Worm (Caenorhabditis elegans): ENCODE measurements around the gene cest-30.

The cest-30 gene

DNA sequence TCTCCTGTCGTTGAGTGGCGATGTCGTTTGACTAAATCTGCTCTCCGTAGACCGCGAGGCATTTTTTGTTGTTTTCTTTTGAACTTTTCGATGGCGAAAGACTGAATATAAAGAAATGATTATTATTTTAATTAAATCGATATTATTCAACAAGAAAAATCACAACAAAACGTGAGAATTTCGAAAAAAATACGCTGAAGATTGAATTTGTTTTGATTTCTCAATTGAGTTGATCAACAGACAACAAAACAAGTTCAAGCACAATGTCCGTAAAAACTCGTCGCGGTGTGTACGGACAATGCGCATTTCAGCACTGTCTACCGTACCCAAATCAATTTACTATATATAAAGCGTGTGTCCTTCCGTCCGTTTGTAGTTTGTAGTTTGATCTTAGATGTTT is 15.1 kb upstream of the cest-30 start, which contains the start of gene B0238.9:
Gene B0238.9 (minus strand): TSS at position 101 of the 400 bp plus-strand sequence.
- TF ChIP-seq ref-1 (GFP tag; conservative IDR thresholded peaks at IDR 0.05) (no peak), klf-2 (GFP tag; conservative IDR thresholded peaks at IDR 0.05) (no peak), med-1 (GFP tag; optimal IDR thresholded peaks at IDR 0.05; ENCODE audit: insufficient read depth) (no peak), ztf-29 (GFP tag; IDR thresholded peaks at IDR 0.05) (no peak), T22C8.4 (GFP tag; IDR thresholded peaks at IDR 0.05) (no peak), flt-1 (GFP tag; IDR thresholded peaks at IDR 0.05) (no peak), tab-1 (GFP tag; IDR thresholded peaks at IDR 0.05) (no peak), cog-1 (tag; optimal IDR thresholded peaks at IDR 0.05) (no peak), ztf-23 (GFP tag; IDR thresholded peaks at IDR 0.05) (no peak)

DNA sequence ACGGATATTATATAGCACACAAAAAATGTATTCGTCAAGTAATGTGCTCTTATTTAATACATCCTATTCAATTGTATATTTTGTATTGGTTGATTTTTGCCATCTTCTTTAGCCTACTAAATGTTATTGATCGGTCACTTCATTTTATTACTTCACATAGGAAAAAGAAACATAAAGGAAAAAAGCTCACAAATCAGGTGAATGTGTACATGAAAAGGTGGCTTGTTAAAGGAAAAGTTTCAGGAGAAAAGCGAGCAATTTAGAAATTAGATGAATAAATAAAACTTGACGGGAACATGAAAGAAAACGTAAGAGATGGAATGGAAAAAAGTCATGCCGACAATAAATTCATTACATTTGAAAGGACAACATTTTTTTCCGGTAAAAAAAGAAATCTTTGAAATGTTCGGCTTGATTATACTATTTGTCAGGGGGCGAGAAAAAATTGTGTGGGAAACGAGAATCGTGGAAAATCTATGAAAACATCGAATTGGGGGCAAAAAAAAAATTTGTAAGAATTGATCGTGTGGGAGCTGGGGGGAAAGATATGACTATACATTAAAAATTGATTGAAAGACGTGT is 12.6 kb upstream of the cest-30 start:
- TF ChIP-seq med-1 (GFP tag; optimal IDR thresholded peaks at IDR 0.05; ENCODE audit: insufficient read depth) = no peak
- TF ChIP-seq ref-1 (GFP tag; conservative IDR thresholded peaks at IDR 0.05) = no peak
- TF ChIP-seq T22C8.4 (GFP tag; IDR thresholded peaks at IDR 0.05) = no peak

DNA sequence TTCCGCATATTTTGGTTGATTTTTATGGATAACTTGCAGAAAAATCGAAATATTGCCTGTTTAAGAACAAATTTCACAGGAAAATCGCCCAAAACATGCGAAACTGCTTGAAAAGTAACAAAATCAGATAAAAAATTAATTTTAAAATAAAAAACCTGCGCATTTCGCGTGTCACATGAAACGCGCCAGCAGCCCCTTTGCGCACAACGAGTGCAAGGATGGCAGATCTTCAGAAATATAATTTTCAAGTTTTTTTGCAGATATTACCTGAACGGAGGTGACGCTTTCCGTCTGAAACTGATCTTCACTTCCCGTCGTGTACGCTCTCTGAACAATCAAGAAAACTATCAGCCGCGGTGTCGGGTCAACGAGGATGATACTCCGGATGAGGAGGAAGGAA is 12.1 kb upstream of the cest-30 start:
- TF ChIP-seq ztf-23 (GFP tag; IDR thresholded peaks at IDR 0.05) = no peak
- TF ChIP-seq tab-1 (GFP tag; IDR thresholded peaks at IDR 0.05) = 0 out of 2 replicates have a peak, but pooled peaks have one; percentile 26
- 0 out of 2 replicates have a peak, but pooled peaks have one; percentile 14 for TF ChIP-seq flt-1 (GFP tag; IDR thresholded peaks at IDR 0.05)

DNA sequence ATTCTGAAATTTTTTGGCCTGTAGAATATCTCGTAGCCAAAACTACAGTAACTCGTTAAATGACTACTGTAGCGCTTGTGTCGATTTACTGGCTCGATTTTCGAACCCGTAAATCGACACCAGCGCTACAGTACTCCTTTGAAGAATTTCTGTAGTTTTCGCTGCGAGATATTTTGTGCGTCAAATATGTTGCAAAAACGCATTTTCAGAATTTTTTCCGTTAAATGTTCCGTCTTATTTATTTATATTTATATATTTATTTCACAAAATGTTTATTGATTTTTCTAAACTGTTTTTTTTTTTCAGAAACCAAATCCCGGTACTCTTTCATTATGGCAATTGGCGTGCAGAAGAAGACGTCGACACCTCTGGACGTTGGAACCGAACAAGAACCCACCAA is 10.9 kb upstream of the cest-30 start, which contains the start of gene natc-2:
Gene natc-2 (plus strand): TSS at position 301 of the 400 bp plus-strand sequence.
- TF ChIP-seq flt-1 (GFP tag; IDR thresholded peaks at IDR 0.05) (no peak), klf-2 (GFP tag; conservative IDR thresholded peaks at IDR 0.05) (no peak), ref-1 (GFP tag; conservative IDR thresholded peaks at IDR 0.05) (no peak), med-1 (GFP tag; optimal IDR thresholded peaks at IDR 0.05; ENCODE audit: insufficient read depth) (no peak), cog-1 (tag; optimal IDR thresholded peaks at IDR 0.05) (no peak), ztf-23 (GFP tag; IDR thresholded peaks at IDR 0.05) (no peak)

DNA sequence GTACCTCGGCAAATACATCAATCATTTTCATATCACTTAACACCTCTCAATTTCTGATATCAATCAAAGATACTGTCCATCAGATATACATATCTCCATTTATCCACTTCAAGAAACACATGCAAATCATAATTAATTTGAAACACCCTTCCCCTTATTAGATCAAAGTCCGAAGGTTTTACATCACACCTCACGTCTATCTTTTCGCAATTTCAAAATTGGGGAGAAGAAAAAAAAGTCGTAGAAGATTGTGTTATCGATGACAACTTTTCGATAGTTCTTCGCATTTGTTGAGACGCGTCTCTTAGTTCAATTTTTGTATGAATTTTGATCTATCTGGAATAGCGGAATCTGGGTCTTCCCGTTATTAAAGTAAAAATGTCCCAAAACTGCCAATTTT is 10.3 kb upstream of the cest-30 start:
- TF ChIP-seq ztf-29 (GFP tag; IDR thresholded peaks at IDR 0.05) (no peak), T22C8.4 (GFP tag; IDR thresholded peaks at IDR 0.05) (no peak), med-1 (GFP tag; optimal IDR thresholded peaks at IDR 0.05; ENCODE audit: insufficient read depth) (no peak), tab-1 (GFP tag; IDR thresholded peaks at IDR 0.05) (no peak), ztf-23 (GFP tag; IDR thresholded peaks at IDR 0.05) (no peak), klf-2 (GFP tag; conservative IDR thresholded peaks at IDR 0.05) (no peak), ref-1 (GFP tag; conservative IDR thresholded peaks at IDR 0.05) (no peak), flt-1 (GFP tag; IDR thresholded peaks at IDR 0.05) (no peak), cog-1 (tag; optimal IDR thresholded peaks at IDR 0.05) (no peak)

DNA sequence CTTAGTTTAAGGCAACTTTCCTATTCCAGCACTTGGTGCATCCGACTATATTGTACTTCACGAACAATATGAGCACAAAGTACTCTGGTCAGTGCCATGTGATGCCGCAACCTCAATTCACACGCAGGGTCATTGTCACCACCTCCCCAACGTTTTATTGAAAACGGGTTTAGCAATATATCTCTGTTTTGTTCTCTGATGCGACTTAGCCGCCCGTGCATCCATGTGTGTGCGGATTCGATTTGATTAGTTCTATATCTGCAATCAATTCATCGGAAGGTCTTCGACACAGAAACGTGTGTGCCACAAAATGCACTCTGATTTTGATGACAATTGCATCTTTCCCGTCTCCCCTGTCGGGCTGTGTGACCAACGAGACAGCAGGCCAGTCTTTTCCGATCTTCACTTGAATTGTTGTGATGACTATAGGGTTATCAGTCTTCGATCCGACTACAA is 9.7 kb upstream of the cest-30 start:
- TF ChIP-seq tab-1 (GFP tag; IDR thresholded peaks at IDR 0.05) (no peak), klf-2 (GFP tag; conservative IDR thresholded peaks at IDR 0.05) (no peak), med-1 (GFP tag; optimal IDR thresholded peaks at IDR 0.05; ENCODE audit: insufficient read depth) (no peak), flt-1 (GFP tag; IDR thresholded peaks at IDR 0.05) (0 out of 2 replicates have a peak, but pooled peaks have one; percentile 20)

DNA sequence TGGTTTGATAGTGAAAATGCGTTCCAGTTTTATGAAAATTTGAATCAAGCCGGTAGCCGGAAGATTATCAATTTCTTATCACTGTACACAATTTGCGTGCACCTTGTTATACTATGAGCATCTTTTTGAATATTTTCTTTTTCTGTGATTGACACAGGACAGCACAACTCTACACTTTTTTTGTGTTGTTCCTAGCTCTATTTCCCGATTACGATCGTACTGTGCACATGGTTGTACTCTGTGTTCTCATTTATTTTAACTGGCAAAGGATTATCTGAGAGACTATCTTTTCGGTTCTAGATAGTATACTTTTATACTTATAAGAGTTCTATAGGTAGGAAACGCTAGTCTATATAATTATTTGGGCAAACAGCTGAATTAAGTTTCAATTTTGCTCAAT is 9.1 kb upstream of the cest-30 start:
- TF ChIP-seq tab-1 (GFP tag; IDR thresholded peaks at IDR 0.05) (no peak), ref-1 (GFP tag; conservative IDR thresholded peaks at IDR 0.05) (no peak), klf-2 (GFP tag; conservative IDR thresholded peaks at IDR 0.05) (no peak), ztf-23 (GFP tag; IDR thresholded peaks at IDR 0.05) (no peak), cog-1 (tag; optimal IDR thresholded peaks at IDR 0.05) (no peak), T22C8.4 (GFP tag; IDR thresholded peaks at IDR 0.05) (no peak), flt-1 (GFP tag; IDR thresholded peaks at IDR 0.05) (no peak), ztf-29 (GFP tag; IDR thresholded peaks at IDR 0.05) (no peak), med-1 (GFP tag; optimal IDR thresholded peaks at IDR 0.05; ENCODE audit: insufficient read depth) (no peak)

DNA sequence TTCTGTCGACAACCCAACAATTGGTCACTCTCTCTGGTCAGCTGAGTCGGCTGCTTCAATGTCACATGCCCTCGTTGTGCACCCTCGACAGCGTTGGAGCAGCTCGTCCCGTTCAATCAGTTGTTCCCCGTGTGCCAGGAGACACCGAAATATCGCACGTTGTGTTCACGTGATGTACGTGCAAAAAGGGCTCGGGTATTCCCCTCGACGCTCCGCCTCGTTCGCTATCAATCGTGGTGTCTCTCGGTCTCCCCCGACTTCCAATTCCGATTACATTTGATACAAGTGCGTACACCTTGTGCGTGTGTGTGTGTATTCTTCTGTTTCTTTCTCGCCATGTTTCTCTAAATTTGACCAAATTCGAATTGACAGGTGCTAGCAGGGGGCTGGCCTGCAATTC is 8.6 kb upstream of the cest-30 start:
- TF ChIP-seq cog-1 (tag; optimal IDR thresholded peaks at IDR 0.05) (peak; percentile 12), med-1 (GFP tag; optimal IDR thresholded peaks at IDR 0.05; ENCODE audit: insufficient read depth) (no peak)

DNA sequence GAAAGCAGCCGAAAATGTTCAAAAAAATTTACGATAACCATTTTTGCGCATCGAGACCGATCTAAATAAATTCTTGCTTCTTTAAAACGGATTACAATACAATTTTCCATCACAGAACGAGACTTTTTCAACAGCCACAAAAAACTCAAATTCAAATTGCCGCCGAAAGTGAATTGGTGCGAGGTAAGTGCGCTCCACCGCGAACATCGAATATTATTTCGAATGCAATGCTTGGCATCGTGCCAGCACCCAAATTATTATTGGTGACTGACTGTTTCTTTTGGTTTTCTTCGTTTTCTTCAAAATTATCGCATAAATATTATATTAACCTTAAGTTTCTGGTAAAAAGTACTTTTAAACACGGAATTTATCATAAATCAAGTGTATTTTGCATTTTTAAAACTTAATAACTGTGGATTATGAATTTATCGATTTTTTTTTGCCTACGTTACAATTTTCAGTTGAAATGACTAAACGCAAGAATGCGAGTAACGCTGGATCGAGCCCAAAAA is 6.2 kb upstream of the cest-30 start, which contains the start of gene penr-1:
Gene penr-1 (plus strand): TSS at position 462 of the 512 bp plus-strand sequence.
- TF ChIP-seq tab-1 (GFP tag; IDR thresholded peaks at IDR 0.05) (no peak), T22C8.4 (GFP tag; IDR thresholded peaks at IDR 0.05) (0 out of 2 replicates have a peak, but pooled peaks have one; percentile 35), ztf-29 (GFP tag; IDR thresholded peaks at IDR 0.05) (no peak)

DNA sequence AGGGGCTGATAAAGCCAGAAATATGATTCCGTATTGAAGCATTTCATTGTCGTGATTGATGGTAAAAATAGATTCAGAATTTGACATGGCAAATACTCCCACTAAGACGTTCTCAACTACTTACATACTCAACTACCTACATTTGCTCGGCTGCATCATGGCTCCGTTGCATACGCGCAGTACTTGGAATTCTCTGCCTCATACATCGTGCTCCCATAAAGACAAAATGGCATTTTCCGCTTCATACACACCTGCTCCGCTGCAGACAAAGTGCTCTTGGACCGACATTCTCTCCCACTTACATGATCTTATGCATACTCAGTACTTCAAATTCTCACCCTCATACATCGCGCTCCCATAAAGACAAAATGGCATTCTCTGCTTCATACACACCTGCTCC is 2.7 kb upstream of the cest-30 start, which contains the start of the genes srt-69 and B0238.12:
Gene srt-69 (minus strand): TSS at position 101 of the 400 bp plus-strand sequence.
Gene B0238.12 (plus strand): TSS at position 264 of the 400 bp plus-strand sequence.
- TF ChIP-seq klf-2 (GFP tag; conservative IDR thresholded peaks at IDR 0.05) (no peak), flt-1 (GFP tag; IDR thresholded peaks at IDR 0.05) (no peak), ztf-23 (GFP tag; IDR thresholded peaks at IDR 0.05) (no peak), T22C8.4 (GFP tag; IDR thresholded peaks at IDR 0.05) (no peak), ref-1 (GFP tag; conservative IDR thresholded peaks at IDR 0.05) (no peak), tab-1 (GFP tag; IDR thresholded peaks at IDR 0.05) (no peak), ztf-29 (GFP tag; IDR thresholded peaks at IDR 0.05) (no peak), med-1 (GFP tag; optimal IDR thresholded peaks at IDR 0.05; ENCODE audit: insufficient read depth) (no peak), cog-1 (tag; optimal IDR thresholded peaks at IDR 0.05) (no peak)

Data from whole organism, midembryonic.